Worm (Caenorhabditis elegans) whole organism, late embryonic: ENCODE results near the gene K07E8.6.

Source experiments
- C08G9.2 ChIP-seq: sonication (generic microtip); optimal IDR thresholded peaks from 2 replicates; lab custom pipeline; 2016; ENCODE audit warnings: mild to moderate bottlenecking, missing genetic modification characterization, moderate library complexity, missing compliant biosample characterization
- C38D4.7 ChIP-seq: fragments of 200-800 bp; sonication (Bioruptor generic); optimal IDR thresholded peaks from 2 replicates; lab custom pipeline; 2018; ENCODE audit warnings: mild to moderate bottlenecking, missing genetic modification characterization, moderate library complexity, missing compliant biosample characterization
- F13H6.1 ChIP-seq: sonication (generic microtip); optimal IDR thresholded peaks from 2 replicates; lab custom pipeline; 2016; ENCODE audit warnings: missing genetic modification characterization, missing compliant biosample characterization
- K09A11.1 ChIP-seq: sonication (generic microtip); optimal IDR thresholded peaks from 2 replicates; lab custom pipeline; 2017; ENCODE audit warnings: antibody characterized with exemption, mild to moderate bottlenecking, missing genetic modification characterization, missing compliant biosample characterization; ENCODE audit not compliant: insufficient read depth
- T23F11.4 ChIP-seq: fragments of 200-800 bp; sonication (Bioruptor generic); optimal IDR thresholded peaks from 2 replicates; lab custom pipeline; 2018; ENCODE audit warnings: mild to moderate bottlenecking, missing genetic modification characterization, missing compliant biosample characterization
- ahr-1 ChIP-seq: sonication (generic microtip); optimal IDR thresholded peaks from 2 replicates; lab custom pipeline; 2016; ENCODE audit warnings: missing genetic modification characterization, missing compliant biosample characterization
- ama-1 ChIP-seq: fragments of 150-350 bp; optimal IDR thresholded peaks from 2 replicates; lab custom pipeline; 2014
- ceh-14 ChIP-seq: sonication (generic microtip); optimal IDR thresholded peaks from 2 replicates; lab custom pipeline; 2016; ENCODE audit warnings: missing genotype, missing genetic modification characterization, missing compliant biosample characterization
- ceh-19 ChIP-seq: fragments of 200-800 bp; sonication (Bioruptor generic); optimal IDR thresholded peaks from 2 replicates; lab custom pipeline; 2018; ENCODE audit warnings: mild to moderate bottlenecking, missing genetic modification characterization, missing compliant biosample characterization
- ceh-2 ChIP-seq: sonication (generic microtip); optimal IDR thresholded peaks from 2 replicates; lab custom pipeline; 2016; ENCODE audit warnings: missing genotype, missing genetic modification characterization, missing compliant biosample characterization
- ceh-22 ChIP-seq: sonication (generic microtip); optimal IDR thresholded peaks from 2 replicates; lab custom pipeline; 2017; ENCODE audit warnings: missing biosample characterization, missing genetic modification characterization
- ceh-24 ChIP-seq: sonication (generic microtip); optimal IDR thresholded peaks from 2 replicates; lab custom pipeline; 2016; ENCODE audit warnings: mild to moderate bottlenecking, missing genetic modification characterization, missing compliant biosample characterization
- ceh-31 ChIP-seq: sonication (generic microtip); optimal IDR thresholded peaks from 2 replicates; lab custom pipeline; 2016; ENCODE audit warnings: missing genetic modification characterization, missing compliant biosample characterization
- ceh-6 ChIP-seq: fragments of 200-800 bp; sonication (Bioruptor generic); optimal IDR thresholded peaks from 2 replicates; lab custom pipeline; 2018; ENCODE audit warnings: mild to moderate bottlenecking, missing genetic modification characterization, missing compliant biosample characterization
- che-1 ChIP-seq: sonication (generic microtip); optimal IDR thresholded peaks from 2 replicates; lab custom pipeline; 2016; ENCODE audit warnings: mild to moderate bottlenecking, missing genetic modification characterization, missing compliant biosample characterization
- dmd-4 ChIP-seq: sonication (generic microtip); optimal IDR thresholded peaks from 2 replicates; lab custom pipeline; 2016; ENCODE audit warnings: borderline replicate concordance, missing genetic modification characterization, missing compliant biosample characterization
- elt-2 ChIP-seq: sonication (generic microtip); optimal IDR thresholded peaks from 2 replicates; lab custom pipeline; 2016; ENCODE audit warnings: missing genetic modification reagents, missing genetic modification characterization, missing compliant biosample characterization
- elt-4 ChIP-seq: sonication (generic microtip); optimal IDR thresholded peaks from 2 replicates; lab custom pipeline; 2016; ENCODE audit warnings: missing genetic modification characterization, missing compliant biosample characterization
- fax-1 ChIP-seq: sonication (generic microtip); optimal IDR thresholded peaks from 2 replicates; lab custom pipeline; 2016; ENCODE audit warnings: missing genotype, missing genetic modification characterization, missing compliant biosample characterization
- fkh-6 ChIP-seq: sonication (generic microtip); optimal IDR thresholded peaks from 2 replicates; lab custom pipeline; 2016; ENCODE audit warnings: missing genetic modification characterization, missing compliant biosample characterization
- hlh-15 ChIP-seq: sonication (generic microtip); optimal IDR thresholded peaks from 2 replicates; lab custom pipeline; 2016; ENCODE audit warnings: missing genetic modification characterization, missing compliant biosample characterization
- hlh-30 ChIP-seq: sonication (generic microtip); optimal IDR thresholded peaks from 2 replicates; lab custom pipeline; 2017; ENCODE audit warnings: antibody characterized with exemption, missing genetic modification characterization, missing compliant biosample characterization; ENCODE audit not compliant: insufficient read depth
- hlh-6 ChIP-seq: sonication (generic microtip); optimal IDR thresholded peaks from 2 replicates; lab custom pipeline; 2016; ENCODE audit warnings: missing genotype, missing genetic modification characterization, missing compliant biosample characterization
- lim-6 ChIP-seq: sonication (generic microtip); optimal IDR thresholded peaks from 2 replicates; lab custom pipeline; 2016; ENCODE audit warnings: missing genetic modification characterization, missing compliant biosample characterization
- lin-11 ChIP-seq: fragments of 200-800 bp; sonication (Bioruptor generic); optimal IDR thresholded peaks from 2 replicates; lab custom pipeline; 2018; ENCODE audit warnings: mild to moderate bottlenecking, missing genetic modification characterization, missing compliant biosample characterization
- madf-2 ChIP-seq: sonication (generic microtip); optimal IDR thresholded peaks from 2 replicates; lab custom pipeline; 2017; ENCODE audit warnings: missing genetic modification characterization, missing compliant biosample characterization
- nfya-1 ChIP-seq: sonication (generic microtip); optimal IDR thresholded peaks from 2 replicates; lab custom pipeline; 2017; ENCODE audit warnings: missing genetic modification characterization, mild to moderate bottlenecking, missing compliant biosample characterization, antibody characterized with exemption, moderate library complexity
- nhr-11 ChIP-seq: fragments of 150-350 bp; optimal IDR thresholded peaks from 2 replicates; lab custom pipeline; 2014; ENCODE audit warnings: missing biosample characterization, missing genetic modification characterization
- nhr-232 ChIP-seq: sonication (generic microtip); optimal IDR thresholded peaks from 2 replicates; lab custom pipeline; 2016; ENCODE audit warnings: missing genetic modification characterization, missing compliant biosample characterization
- npax-4 ChIP-seq: sonication (generic microtip); optimal IDR thresholded peaks from 2 replicates; lab custom pipeline; 2016; ENCODE audit warnings: missing genetic modification characterization, missing compliant biosample characterization
- pha-2 ChIP-seq: sonication (generic microtip); optimal IDR thresholded peaks from 2 replicates; lab custom pipeline; 2017; ENCODE audit warnings: mild to moderate bottlenecking, missing genetic modification characterization, missing compliant biosample characterization
- pqm-1 ChIP-seq: sonication (generic microtip); optimal IDR thresholded peaks from 2 replicates; lab custom pipeline; 2016; ENCODE audit warnings: missing genetic modification characterization, missing compliant biosample characterization
- ref-2 ChIP-seq: sonication (generic microtip); optimal IDR thresholded peaks from 2 replicates; lab custom pipeline; 2016; ENCODE audit warnings: missing genetic modification characterization, missing compliant biosample characterization
- rnt-1 ChIP-seq: sonication (generic microtip); optimal IDR thresholded peaks from 2 replicates; lab custom pipeline; 2016; ENCODE audit warnings: missing genetic modification characterization, missing compliant biosample characterization
- sdc-2 ChIP-seq: sonication (generic microtip); optimal IDR thresholded peaks from 2 replicates; lab custom pipeline; 2016; ENCODE audit warnings: missing genotype, missing genetic modification characterization, missing compliant biosample characterization
- sox-4 ChIP-seq: sonication (generic microtip); optimal IDR thresholded peaks from 2 replicates; lab custom pipeline; 2017; ENCODE audit warnings: mild to moderate bottlenecking, missing genetic modification characterization, inconsistent platforms, missing compliant biosample characterization
- syd-9 ChIP-seq: sonication (generic microtip); optimal IDR thresholded peaks from 2 replicates; lab custom pipeline; 2016; ENCODE audit warnings: mild to moderate bottlenecking, missing genetic modification characterization, moderate library complexity, missing compliant biosample characterization
- tbx-2 ChIP-seq: sonication (generic microtip); optimal IDR thresholded peaks from 2 replicates; lab custom pipeline; 2016; ENCODE audit warnings: missing genetic modification characterization, missing compliant biosample characterization
- ttx-3 ChIP-seq: sonication (generic microtip); optimal IDR thresholded peaks from 2 replicates; lab custom pipeline; 2016; ENCODE audit warnings: missing genetic modification reagents, missing genetic modification characterization, missing compliant biosample characterization
- unc-42 ChIP-seq: sonication (generic microtip); optimal IDR thresholded peaks from 2 replicates; lab custom pipeline; 2016; ENCODE audit warnings: missing genotype, missing genetic modification characterization, missing compliant biosample characterization
- unc-55 ChIP-seq: sonication (generic microtip); optimal IDR thresholded peaks from 2 replicates; lab custom pipeline; 2017; ENCODE audit warnings: missing biosample characterization, missing genetic modification reagents, missing genetic modification characterization
- zip-5 ChIP-seq: sonication (generic microtip); optimal IDR thresholded peaks from 2 replicates; lab custom pipeline; 2016; ENCODE audit warnings: missing genetic modification characterization, missing compliant biosample characterization

The K07E8.6 gene

DNA sequence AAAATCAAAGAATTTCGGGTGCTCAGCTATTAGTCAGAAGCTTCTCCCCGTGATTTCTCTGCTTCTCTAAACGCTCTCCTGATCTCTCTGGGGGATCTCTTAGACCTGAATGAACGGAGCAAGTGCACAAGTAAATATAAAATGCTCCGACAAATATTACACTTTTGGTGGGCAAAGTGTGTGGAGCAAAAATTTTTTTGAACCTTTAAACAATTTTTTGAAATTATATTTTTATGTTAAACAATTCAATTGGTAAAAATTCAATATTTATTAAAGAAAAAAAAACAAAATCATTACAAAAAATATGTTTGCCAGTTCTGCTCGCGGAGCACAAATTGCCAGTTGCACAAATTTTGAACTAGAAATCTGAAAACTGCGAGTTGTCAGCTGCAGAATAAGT lies at the start of gene K07E8.6:
TSS of gene K07E8.6 (minus strand) at position 101 of the 400 bp plus-strand sequence.
- TF ChIP-seq che-1, result no peak
- TF ChIP-seq sdc-2, result no peak
- TF ChIP-seq syd-9 (tag; lab: Kevin White, UChicago), result no peak
- TF ChIP-seq unc-42, result no peak
- TF ChIP-seq ceh-14 (tag; lab: Kevin White, UChicago), result no peak
- no peak for TF ChIP-seq pqm-1 (tag; lab: Kevin White, UChicago)
- no peak for TF ChIP-seq ama-1 (lab: Kevin White, UChicago)
- TF ChIP-seq elt-2 (tag; lab: Kevin White, UChicago), result no peak
- TF ChIP-seq ceh-2 (tag; lab: Kevin White, UChicago), result no peak
- no peak for TF ChIP-seq fax-1 (tag; lab: Kevin White, UChicago)
- TF ChIP-seq pha-2 (tag; lab: Kevin White, UChicago), result no peak
- no peak for TF ChIP-seq C38D4.7 (GFP tag; lab: Kevin White, UChicago)
- TF ChIP-seq ceh-24, result no peak
- TF ChIP-seq lim-6 (tag; lab: Kevin White, UChicago), result no peak
- no peak for TF ChIP-seq ceh-19 (GFP tag; lab: Kevin White, UChicago)
- TF ChIP-seq ref-2, result no peak

DNA sequence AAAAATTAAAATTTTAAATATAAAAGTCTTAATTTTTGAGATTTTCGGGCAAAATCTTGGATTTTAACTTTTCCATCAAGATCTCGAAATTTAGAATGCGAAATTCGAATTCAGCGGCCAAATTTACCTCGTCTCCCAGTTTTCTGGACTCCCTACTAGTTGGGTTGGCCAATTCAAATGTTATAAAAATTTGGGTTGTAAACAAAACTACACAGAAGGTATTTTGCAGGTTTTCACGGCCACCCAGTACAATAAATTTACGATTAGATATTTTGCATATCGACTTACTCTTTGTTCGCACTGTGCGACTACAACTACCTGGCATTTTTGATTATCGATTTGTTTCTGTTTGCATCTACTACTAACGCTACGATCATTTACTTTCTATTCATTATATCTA lies 45.4 kb upstream of the K07E8.6 start, which contains the start of gene T02H6.5:
TSS of gene T02H6.5 (plus strand) at position 301 of the 400 bp plus-strand sequence.
- TF ChIP-seq hlh-30 (no peak), nhr-232 (no peak), hlh-6 (tag; lab: Kevin White, UChicago) (no peak), npax-4 (tag; lab: Kevin White, UChicago) (no peak), lim-6 (tag; lab: Kevin White, UChicago) (no peak), unc-55 (GFP tag; lab: Kevin White, UChicago) (no peak), ceh-31 (tag; lab: Kevin White, UChicago) (no peak), ama-1 (lab: Kevin White, UChicago) (no peak), elt-4 (tag; lab: Kevin White, UChicago) (no peak), fax-1 (tag; lab: Kevin White, UChicago) (no peak), ceh-24 (no peak), che-1 (no peak), tbx-2 (no peak), ceh-22 (tag; lab: Kevin White, UChicago) (no peak), fkh-6 (tag; lab: Kevin White, UChicago) (no peak)

DNA sequence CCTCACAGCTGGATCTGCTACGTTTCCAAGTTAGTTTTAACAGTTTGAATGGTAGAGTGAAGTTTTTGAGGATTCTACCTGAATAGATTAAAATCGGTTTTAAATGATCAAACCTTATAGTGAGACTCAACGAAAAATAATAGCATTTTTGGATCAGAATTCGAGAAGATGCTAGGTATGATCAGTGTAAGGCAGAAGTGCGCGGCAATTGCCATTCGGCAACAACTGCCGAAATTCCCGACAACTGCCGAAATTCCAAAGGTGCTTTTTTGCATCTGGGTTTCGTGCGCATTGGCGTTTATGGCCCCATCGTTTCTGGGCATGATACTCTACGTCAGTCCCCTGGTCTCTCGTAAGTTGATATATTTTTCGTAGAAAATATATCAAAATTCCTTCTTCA lies 44.1 kb upstream of the K07E8.6 start, which contains the start of gene T02H6.6:
TSS of gene T02H6.6 (plus strand) at position 301 of the 400 bp plus-strand sequence.
- TF ChIP-seq ceh-6 (GFP tag; lab: Kevin White, UChicago), result no peak
- TF ChIP-seq ama-1 (lab: Kevin White, UChicago), result no peak
- TF ChIP-seq zip-5, result no peak
- TF ChIP-seq C08G9.2 (tag; lab: Kevin White, UChicago), result no peak
- TF ChIP-seq nfya-1 (tag; lab: Kevin White, UChicago), result no peak
- no peak for TF ChIP-seq madf-2 (tag; lab: Kevin White, UChicago)
- TF ChIP-seq lin-11, result no peak
- no peak for TF ChIP-seq unc-42
- TF ChIP-seq hlh-15, result no peak
- TF ChIP-seq nhr-11 (tag; lab: Kevin White, UChicago), result no peak
- no peak for TF ChIP-seq dmd-4
- no peak for TF ChIP-seq rnt-1 (tag; lab: Kevin White, UChicago)
- TF ChIP-seq elt-4 (tag; lab: Kevin White, UChicago), result no peak
- no peak for TF ChIP-seq ttx-3 (tag; lab: Kevin White, UChicago)
- no peak for TF ChIP-seq elt-2 (tag; lab: Kevin White, UChicago)
- no peak for TF ChIP-seq che-1

DNA sequence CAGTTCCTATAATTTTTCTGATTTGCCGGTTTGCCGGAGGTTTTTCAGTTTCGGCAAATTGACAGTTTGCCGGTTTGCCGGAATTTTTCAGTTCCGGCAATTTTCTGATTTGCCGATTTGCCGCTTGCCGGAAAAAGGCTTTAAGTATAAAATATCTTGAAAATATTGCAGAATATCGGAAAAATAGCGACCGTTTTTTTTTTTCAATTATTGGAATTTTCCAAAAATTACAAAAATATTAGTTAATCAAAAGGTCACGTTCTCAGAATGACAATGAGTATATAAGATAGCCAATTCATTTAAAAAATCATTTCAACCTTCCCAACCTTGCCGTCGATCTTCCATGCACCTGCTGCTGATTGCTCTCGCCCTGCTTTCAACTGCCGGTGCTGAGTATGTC lies 43.0 kb upstream of the K07E8.6 start, which contains the start of gene T02H6.7:
TSS of gene T02H6.7 (plus strand) at position 301 of the 400 bp plus-strand sequence.
- TF ChIP-seq F13H6.1 (tag; lab: Kevin White, UChicago) (no peak), syd-9 (tag; lab: Kevin White, UChicago) (no peak), ceh-31 (tag; lab: Kevin White, UChicago) (no peak), T23F11.4 (no peak), hlh-15 (no peak), dmd-4 (no peak), K09A11.1 (tag; lab: Kevin White, UChicago) (no peak), unc-55 (GFP tag; lab: Kevin White, UChicago) (no peak), elt-4 (tag; lab: Kevin White, UChicago) (no peak), sox-4 (tag; lab: Kevin White, UChicago) (no peak), ahr-1 (tag; lab: Kevin White, UChicago) (no peak)
